Fruit fly (Drosophila melanogaster): ENCODE measurements around the gene CG31789.

DNA sequence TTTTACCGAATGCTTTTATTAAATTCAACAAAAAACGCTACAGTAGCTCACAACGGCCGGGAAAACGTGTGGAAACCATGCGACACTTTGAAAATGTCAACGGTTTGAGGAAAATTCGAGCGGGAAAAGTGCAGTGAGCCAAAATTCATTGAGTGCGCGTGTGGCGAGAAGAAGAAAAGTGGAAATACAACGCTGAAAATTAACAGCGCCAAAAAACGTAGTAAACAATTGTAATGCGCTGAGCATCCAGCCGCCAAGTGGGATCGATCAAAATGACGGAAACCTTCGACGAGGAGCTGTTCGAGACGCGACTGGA is 14.8 kb upstream of the CG31789 start:
- TF ChIP-seq psq (optimal IDR thresholded peaks at IDR 0.05) (no peak), Myc (optimal IDR thresholded peaks at IDR 0.05) (no peak), Sin3A (optimal IDR thresholded peaks at IDR 0.05) (no peak), h (optimal IDR thresholded peaks at IDR 0.05) (no peak), insv (optimal IDR thresholded peaks at IDR 0.05) (no peak)
